Fruit fly (Drosophila melanogaster): ENCODE measurements around the gene CG17154.
A peak's percentile ranks its signal among the peaks of the same experiment; 100 is the strongest.

The CG17154 gene

DNA sequence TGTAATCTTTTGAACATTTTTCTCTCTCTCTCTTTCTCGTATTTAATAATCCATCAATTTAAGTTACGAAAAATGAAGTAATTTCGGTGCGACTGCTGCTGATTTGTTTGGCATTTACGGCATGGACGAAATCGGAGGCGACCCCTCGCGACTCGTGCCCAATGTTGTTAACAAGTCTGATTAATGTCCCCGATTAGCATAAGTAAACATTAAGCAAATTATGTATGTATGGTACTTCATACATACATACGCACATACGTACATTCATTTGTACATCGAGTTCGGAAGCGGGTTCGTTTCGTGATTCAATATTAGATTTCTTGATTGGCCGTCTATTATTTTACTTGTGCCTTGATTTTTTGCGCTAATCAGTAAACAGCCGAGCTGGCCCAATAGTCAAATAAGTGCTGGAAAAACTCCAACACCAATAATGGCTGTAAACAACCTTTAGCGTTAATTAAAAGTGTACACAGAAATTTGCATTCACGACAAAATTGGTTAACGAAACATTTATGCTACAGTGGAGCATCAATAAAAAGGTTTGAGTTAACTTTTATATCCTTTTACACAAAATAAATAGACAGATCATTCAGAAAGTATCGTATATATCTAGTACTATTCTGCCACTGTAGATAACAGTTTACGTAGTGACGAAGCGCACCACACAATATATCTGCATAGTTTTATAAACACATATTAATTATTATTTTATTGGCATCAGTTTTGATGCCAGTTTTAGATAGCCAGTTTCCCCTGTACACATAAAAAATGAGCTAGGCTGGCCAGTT is 2.7 kb downstream of the CG17154 start:
- no peak for TF ChIP-seq EcR (GFP tag; optimal IDR thresholded peaks at IDR 0.05)
- no peak for TF ChIP-seq Dll (optimal IDR thresholded peaks at IDR 0.05)

DNA sequence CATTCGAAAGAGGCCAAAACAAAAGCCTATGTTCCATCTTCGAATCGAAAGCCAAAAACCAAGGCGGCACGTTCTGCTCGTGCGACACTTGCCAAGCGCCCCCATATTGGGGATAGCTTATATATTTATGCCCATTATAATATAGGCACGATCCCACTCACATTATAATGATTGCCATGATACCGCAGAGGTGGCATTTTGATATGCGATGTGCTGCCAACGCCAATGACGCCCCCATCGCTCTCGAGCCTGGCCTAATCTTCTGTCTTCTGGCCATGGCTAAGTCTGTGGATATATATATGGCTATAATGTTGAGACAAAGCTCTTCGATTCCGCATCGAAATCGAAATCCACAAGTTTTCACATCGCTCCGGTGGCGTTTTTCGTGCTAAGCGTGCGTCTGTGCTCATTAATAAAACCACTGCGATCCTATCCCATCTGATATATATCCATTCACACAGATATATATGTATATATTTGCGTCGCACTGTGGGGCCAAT is 4.5 kb downstream of the CG17154 start:
- TF ChIP-seq psq (optimal IDR thresholded peaks at IDR 0.05) (no peak), EcR (GFP tag; optimal IDR thresholded peaks at IDR 0.05) (no peak), CG8478 (optimal IDR thresholded peaks at IDR 0.05) (no peak), usp (GFP tag; optimal IDR thresholded peaks at IDR 0.05) (no peak), Dll (optimal IDR thresholded peaks at IDR 0.05) (no peak), pan (optimal IDR thresholded peaks at IDR 0.05) (no peak)

DNA sequence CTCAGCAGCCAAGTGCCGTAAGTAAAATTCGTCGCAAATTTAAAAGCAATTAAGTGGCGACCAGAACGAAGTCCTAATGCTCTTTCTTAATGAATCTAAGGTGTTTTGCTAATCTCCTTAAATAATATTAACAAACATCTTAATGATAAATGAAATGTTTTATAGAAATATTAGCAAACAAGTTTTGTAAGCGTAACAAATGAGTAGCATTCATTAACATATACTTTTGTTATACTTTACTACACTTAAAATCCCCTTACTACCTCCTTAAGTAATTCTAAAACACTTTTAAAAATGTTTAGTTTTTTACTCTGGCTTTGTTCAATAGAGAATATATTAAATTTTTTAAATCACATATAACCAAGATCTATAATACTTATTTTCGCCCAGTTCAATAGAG is 7.5 kb downstream of the CG17154 start:
- no peak for TF ChIP-seq Dll (optimal IDR thresholded peaks at IDR 0.05)
- no peak for TF ChIP-seq CG8478 (optimal IDR thresholded peaks at IDR 0.05)
- no peak for TF ChIP-seq EcR (GFP tag; optimal IDR thresholded peaks at IDR 0.05)
- no peak for TF ChIP-seq usp (GFP tag; optimal IDR thresholded peaks at IDR 0.05)
- TF ChIP-seq psq (optimal IDR thresholded peaks at IDR 0.05), result no peak
- TF ChIP-seq pan (optimal IDR thresholded peaks at IDR 0.05), result no peak

DNA sequence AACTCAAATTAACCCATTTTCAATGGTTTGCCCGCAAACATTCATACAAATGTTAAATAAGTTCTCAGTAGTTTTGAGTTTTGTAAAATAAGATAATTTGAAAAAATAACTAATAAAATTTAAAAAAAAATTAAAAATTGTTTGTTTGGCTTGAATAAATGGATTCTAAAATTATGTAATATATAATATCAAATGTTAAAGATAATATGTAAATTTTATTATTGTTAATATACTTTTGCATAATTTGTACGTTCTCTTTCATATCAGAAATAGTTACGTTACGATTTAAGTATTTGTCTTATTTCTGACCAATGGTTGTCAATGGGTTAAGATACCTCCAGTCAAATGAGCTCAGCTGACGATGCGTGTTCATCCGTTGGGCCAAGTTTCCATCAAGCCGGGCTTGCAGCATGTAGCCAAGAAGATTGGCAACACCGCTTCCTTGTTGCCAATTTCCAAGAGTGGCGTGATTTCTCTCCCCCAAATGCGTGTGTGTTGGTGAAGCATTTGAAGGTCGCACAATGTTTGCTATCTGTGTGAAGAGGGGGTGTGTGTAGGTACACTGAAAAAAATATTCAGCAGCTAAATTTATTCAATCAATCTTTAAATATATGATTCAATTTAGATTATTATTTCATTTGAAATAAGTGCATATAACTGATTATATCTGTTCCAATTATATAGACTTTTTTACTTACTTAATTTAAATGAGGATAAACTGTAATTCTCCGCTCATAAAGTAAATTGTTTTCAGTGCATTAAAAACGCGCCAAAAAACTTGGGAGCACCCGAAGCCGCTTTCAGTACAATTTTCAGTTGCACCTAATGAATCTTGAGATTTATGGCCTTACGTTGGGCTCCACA is 8.6 kb downstream of the CG17154 start:
- no peak for TF ChIP-seq psq (optimal IDR thresholded peaks at IDR 0.05)
- TF ChIP-seq EcR (GFP tag; optimal IDR thresholded peaks at IDR 0.05), result no peak
- no peak for TF ChIP-seq usp (GFP tag; optimal IDR thresholded peaks at IDR 0.05)
- no peak for TF ChIP-seq CG8478 (optimal IDR thresholded peaks at IDR 0.05)
- TF ChIP-seq Dll (optimal IDR thresholded peaks at IDR 0.05), result no peak
- TF ChIP-seq pan (optimal IDR thresholded peaks at IDR 0.05), result no peak

DNA sequence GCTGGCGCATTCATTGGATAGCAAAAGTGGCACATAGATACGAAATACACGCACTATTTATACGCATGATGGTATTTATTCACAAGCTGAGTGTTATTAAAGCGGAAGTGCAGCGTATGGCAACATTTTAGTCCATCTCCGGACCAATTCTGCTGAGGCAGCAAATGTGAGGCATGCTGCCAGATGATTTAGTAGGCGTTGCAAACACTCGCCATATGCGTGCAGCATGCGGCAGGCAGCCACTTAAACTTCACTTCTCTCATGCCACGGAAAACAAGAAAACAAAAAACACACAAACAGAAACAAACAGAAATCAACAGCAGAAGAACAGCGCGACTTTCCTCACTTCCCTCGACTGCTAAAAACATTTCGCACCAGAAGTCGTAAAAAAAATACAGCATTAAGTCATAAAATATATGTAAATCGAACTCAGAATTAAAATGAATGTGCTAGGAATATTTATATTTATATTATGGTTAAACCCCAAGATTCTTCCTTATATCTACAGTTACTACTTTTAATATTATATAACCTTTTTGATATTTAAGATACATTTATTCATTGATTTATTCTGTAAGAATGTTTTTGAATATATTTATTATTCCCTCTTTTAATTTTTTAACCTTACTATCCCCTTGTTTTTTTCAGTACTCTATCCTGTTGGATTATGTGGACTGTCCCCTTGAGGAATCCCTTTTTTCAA is 11.1 kb downstream of the CG17154 start:
- TF ChIP-seq psq (optimal IDR thresholded peaks at IDR 0.05), result no peak
- TF ChIP-seq EcR (GFP tag; optimal IDR thresholded peaks at IDR 0.05), result no peak
- no peak for TF ChIP-seq Dll (optimal IDR thresholded peaks at IDR 0.05)
- no peak for TF ChIP-seq pan (optimal IDR thresholded peaks at IDR 0.05)
- TF ChIP-seq usp (GFP tag; optimal IDR thresholded peaks at IDR 0.05), result no peak
- TF ChIP-seq CG8478 (optimal IDR thresholded peaks at IDR 0.05), result no peak

DNA sequence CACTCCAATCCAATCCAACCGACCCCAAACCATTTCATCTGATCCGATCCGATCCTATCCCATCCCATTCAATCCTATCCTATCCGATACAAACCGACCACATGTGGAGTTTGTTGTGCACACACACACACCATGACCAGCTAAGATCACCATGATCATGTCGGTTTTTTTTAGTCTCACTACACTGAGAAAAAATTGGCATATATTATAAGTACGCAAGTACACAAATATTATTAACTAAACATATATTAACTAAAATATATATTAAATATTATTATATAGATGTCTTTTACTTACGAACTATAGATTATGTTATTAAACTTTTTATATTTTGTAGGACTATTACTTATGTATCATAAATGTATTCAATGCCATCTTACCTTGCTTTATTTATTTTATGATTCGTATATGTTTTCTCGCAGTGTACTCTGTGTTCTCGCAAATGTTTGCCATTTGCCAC is 13.5 kb downstream of the CG17154 start:
- TF ChIP-seq EcR (GFP tag; optimal IDR thresholded peaks at IDR 0.05) (no peak), usp (GFP tag; optimal IDR thresholded peaks at IDR 0.05) (no peak), pan (optimal IDR thresholded peaks at IDR 0.05) (no peak)

DNA sequence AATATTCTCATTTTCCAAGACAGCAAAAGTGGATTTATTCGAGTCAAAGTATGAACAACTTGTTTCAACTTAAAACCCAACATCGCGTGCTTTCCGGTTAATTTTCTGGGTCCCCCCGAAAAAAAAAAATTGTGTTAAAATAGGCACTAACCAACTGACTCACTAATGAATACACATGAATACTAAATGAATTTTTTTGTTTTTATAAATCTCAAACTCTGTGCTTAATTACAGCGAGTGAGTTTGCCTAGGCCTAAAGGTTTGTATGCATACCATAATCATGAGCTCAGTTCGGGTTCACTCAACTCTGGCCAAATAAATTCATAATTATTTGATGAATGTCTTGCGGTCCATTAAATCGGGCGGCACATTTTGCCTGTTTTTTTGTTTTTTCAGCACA is 19.0 kb downstream of the CG17154 start:
- TF ChIP-seq pan (optimal IDR thresholded peaks at IDR 0.05) (no peak), EcR (GFP tag; optimal IDR thresholded peaks at IDR 0.05) (no peak)

DNA sequence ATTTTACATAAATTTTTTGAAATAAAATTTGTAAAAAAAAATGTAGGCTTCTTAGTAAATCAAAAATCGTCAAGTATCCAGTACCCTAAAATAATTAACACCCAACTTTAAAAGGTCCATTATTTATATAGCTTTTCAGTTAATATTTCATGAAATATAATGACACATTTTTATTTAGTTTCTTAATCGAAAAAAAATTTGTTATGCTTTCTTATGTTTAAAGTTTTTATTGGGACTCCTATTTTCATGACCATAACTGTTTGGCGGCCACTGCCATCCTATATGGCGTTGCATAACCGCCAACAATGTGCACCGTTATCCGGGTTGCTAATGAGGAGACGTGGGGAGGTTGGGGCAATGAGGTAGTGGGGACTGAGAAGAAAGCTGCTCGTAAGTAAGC is 20.1 kb downstream of the CG17154 start:
- no peak for TF ChIP-seq psq (optimal IDR thresholded peaks at IDR 0.05)
- TF ChIP-seq usp (GFP tag; optimal IDR thresholded peaks at IDR 0.05), result no peak
- no peak for TF ChIP-seq EcR (GFP tag; optimal IDR thresholded peaks at IDR 0.05)
- no peak for TF ChIP-seq CG8478 (optimal IDR thresholded peaks at IDR 0.05)
- no peak for TF ChIP-seq pan (optimal IDR thresholded peaks at IDR 0.05)
- TF ChIP-seq Dll (optimal IDR thresholded peaks at IDR 0.05), result no peak

DNA sequence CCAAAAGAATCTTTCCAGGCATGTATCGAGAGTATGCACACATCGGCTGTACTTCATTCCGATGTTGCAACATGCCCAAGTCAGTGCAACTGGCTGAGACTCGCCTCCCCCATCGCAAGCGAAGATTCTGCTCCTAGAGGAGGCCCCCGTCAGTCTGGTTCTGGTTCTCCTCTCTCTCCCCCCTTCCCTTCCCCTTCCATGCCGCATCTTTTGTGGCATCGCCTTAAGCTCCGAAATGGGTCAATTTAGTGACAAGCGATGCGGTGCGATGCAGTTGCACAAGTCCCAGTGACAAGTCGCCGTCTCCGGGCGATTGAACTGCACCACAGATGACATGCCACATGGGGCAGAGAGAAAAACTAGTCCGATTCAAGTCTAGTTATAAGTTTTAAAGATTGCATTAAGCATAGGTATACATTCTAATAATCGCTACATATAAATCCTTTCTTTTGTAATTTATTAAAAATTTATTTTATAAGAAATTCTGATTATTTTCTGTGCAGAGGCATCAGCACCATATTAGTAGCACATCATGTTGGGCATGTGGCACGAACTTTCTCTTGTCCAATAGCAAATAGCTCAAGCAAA is 20.7 kb downstream of the CG17154 start:
- TF ChIP-seq psq (optimal IDR thresholded peaks at IDR 0.05) (no peak), usp (GFP tag; optimal IDR thresholded peaks at IDR 0.05) (no peak), CG8478 (optimal IDR thresholded peaks at IDR 0.05) (no peak), Dll (optimal IDR thresholded peaks at IDR 0.05) (no peak), pan (optimal IDR thresholded peaks at IDR 0.05) (no peak), EcR (GFP tag; optimal IDR thresholded peaks at IDR 0.05) (no peak)

DNA sequence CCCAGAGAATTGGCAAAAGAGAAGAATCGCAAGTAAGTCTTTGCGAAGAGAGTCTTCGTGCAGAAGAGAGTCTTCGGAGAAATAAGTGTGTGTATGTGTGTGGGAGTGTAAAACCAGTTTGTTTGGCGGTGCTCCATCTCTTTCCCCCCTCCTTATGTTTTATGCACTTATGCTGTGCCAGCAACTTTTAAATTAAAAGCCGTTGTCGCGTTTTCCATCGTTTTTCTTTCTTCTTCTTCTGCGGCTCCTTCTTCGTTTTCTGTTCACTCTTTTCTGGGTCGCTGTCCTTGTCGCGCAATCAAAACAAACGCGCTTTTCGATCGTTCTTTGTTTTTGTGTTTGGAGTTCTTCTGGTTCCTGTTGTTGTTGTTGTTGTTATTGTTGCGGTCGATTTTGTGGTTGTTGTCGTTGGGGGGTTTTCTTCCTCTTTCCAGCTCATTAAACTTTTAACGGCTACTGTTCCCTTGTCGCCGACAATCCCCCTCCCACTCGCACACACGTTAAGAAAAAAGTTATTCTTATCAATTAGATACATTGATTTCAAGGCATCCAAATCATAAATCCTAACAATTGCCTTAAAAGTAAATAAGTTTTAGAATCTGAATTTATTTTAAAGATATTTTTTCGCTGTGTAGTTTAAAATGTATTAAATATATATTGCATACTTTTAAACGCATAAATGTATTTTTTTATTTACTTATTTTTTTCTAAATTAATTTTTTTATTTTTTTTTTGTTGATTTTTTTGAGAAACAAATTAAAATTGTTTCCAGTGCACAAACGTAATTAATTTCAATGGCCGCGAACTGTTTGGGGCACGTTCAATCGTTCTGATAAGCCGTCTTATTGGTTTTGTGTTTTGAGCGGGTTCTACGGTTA is 22.9 kb downstream of the CG17154 start:
- TF ChIP-seq CG8478 (optimal IDR thresholded peaks at IDR 0.05) (no peak), usp (GFP tag; optimal IDR thresholded peaks at IDR 0.05) (no peak), Dll (optimal IDR thresholded peaks at IDR 0.05) (no peak), EcR (GFP tag; optimal IDR thresholded peaks at IDR 0.05) (peak in 1 of 2 experiments; percentile 77), pan (optimal IDR thresholded peaks at IDR 0.05) (no peak), psq (optimal IDR thresholded peaks at IDR 0.05) (no peak)

DNA sequence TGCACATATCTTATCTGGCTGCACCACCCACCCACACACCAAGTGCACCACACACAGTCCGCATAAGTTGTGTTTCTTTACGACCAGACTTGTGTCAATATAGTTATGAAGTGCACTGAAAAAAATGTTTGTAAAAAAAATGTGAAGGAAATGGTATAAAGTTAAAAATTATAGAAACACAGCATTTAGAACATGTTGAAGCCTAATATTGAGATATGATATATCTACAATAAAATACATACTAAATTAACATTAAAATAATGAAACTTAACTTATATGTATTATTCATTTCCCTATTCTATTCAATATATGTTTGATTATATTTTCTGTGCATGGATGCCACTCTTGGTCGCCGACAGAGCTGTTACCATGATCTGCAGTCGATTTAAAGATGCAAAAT is 24.5 kb downstream of the CG17154 start:
- no peak for TF ChIP-seq Dll (optimal IDR thresholded peaks at IDR 0.05)
- TF ChIP-seq EcR (GFP tag; optimal IDR thresholded peaks at IDR 0.05), result no peak
- no peak for TF ChIP-seq psq (optimal IDR thresholded peaks at IDR 0.05)
- no peak for TF ChIP-seq CG8478 (optimal IDR thresholded peaks at IDR 0.05)
- TF ChIP-seq pan (optimal IDR thresholded peaks at IDR 0.05), result no peak
- TF ChIP-seq usp (GFP tag; optimal IDR thresholded peaks at IDR 0.05), result no peak
